Worm (Caenorhabditis elegans) whole organism, L4 larva: Measurements from ENCODE around the gene T04C12.33.

Source experiments
- F37D6.2 ChIP-seq: sonication (generic microtip); optimal IDR thresholded peaks from 2 replicates; lab custom pipeline; 2016; ENCODE audit warnings: mild to moderate bottlenecking, missing genetic modification characterization, missing compliant biosample characterization
- F44E2.7 ChIP-seq: fragments of 200-800 bp; sonication (Bioruptor generic); IDR thresholded peaks from 2 replicates; pipeline ENCODE4 v2.1.2; 2022; ENCODE audit warnings: missing genetic modification characterization, missing compliant biosample characterization
- F49E8.2 ChIP-seq: sonication (generic microtip); optimal IDR thresholded peaks from 2 replicates; lab custom pipeline; 2016; ENCODE audit warnings: missing compliant biosample characterization, mild to moderate bottlenecking, missing genetic modification characterization, borderline replicate concordance
- T26A8.4 ChIP-seq: fragments of 200-800 bp; sonication (Bioruptor generic); IDR thresholded peaks from 2 replicates; pipeline ENCODE4 v1.3.6; 2022; ENCODE audit warnings: missing genetic modification characterization, missing compliant biosample characterization
- Y105C5A.15 ChIP-seq: fragments of 200-800 bp; sonication (Bioruptor generic); IDR thresholded peaks from 2 replicates; pipeline ENCODE4 v1.3.6; 2022; ENCODE audit warnings: missing genetic modification characterization, missing compliant biosample characterization
- Y48G9A.11 ChIP-seq: fragments of 200-800 bp; sonication (Bioruptor generic); IDR thresholded peaks from 2 replicates; pipeline ENCODE4 v1.3.6; 2022; ENCODE audit warnings: missing genetic modification reagents, missing genetic modification characterization, missing compliant biosample characterization
- Y5F2A.4 ChIP-seq: fragments of 200-800 bp; sonication (Bioruptor generic); optimal IDR thresholded peaks from 2 replicates; lab custom pipeline; 2018; ENCODE audit warnings: mild to moderate bottlenecking, missing genetic modification characterization, missing compliant biosample characterization
- ZK546.5 ChIP-seq, 2 experiments: sonication (generic microtip); optimal IDR thresholded peaks; 2 replicates each; lab custom pipeline; 2017; ENCODE audit warnings: missing biosample characterization in 2 of 2, missing genetic modification characterization in 2 of 2
- aha-1 ChIP-seq: fragments of 150-350 bp; peaks from one replicate; lab custom pipeline; 2014; ENCODE audit warnings: missing biosample characterization, missing genetic modification characterization
- aly-2 ChIP-seq: sonication (generic microtip); optimal IDR thresholded peaks from 2 replicates; lab custom pipeline; 2018; ENCODE audit warnings: missing biosample characterization, missing genetic modification characterization
- ceh-32 ChIP-seq: sonication (generic microtip); optimal IDR thresholded peaks from 2 replicates; lab custom pipeline; 2016; ENCODE audit warnings: mild to moderate bottlenecking, missing genetic modification characterization, missing compliant biosample characterization; ENCODE audit not compliant: poor library complexity
- ceh-44 ChIP-seq: fragments of 200-800 bp; sonication (Bioruptor generic); IDR thresholded peaks from 2 replicates; pipeline ENCODE4 v1.3.6; 2022; ENCODE audit warnings: missing genetic modification reagents, missing genetic modification characterization, missing compliant biosample characterization
- ceh-82 ChIP-seq: sonication (generic microtip); optimal IDR thresholded peaks from 2 replicates; lab custom pipeline; 2017; ENCODE audit warnings: missing biosample characterization, missing genetic modification characterization
- cey-2 ChIP-seq: sonication (generic microtip); optimal IDR thresholded peaks from 3 replicates; lab custom pipeline; 2017; ENCODE audit warnings: missing genetic modification characterization, mild to moderate bottlenecking, missing compliant biosample characterization, antibody characterized with exemption, borderline replicate concordance; ENCODE audit not compliant: insufficient read depth
- ctbp-1 ChIP-seq: fragments of 200-800 bp; sonication (Bioruptor generic); IDR thresholded peaks from 2 replicates; pipeline ENCODE4 v1.3.6; 2022; ENCODE audit warnings: missing genetic modification reagents, missing genetic modification characterization, missing compliant biosample characterization
- daf-12 ChIP-seq: fragments of 150-350 bp; optimal IDR thresholded peaks from 2 replicates; lab custom pipeline; 2014; ENCODE audit warnings: missing biosample characterization, missing genetic modification reagents, missing genetic modification characterization
- daf-16 ChIP-seq, 3 experiments: sonication (generic microtip); optimal IDR thresholded peaks; 2 replicates each; lab custom pipeline; 2016 to 2017; ENCODE audit warnings: missing genetic modification characterization in 3 of 3, missing genetic modification reagents in 3 of 3, mild to moderate bottlenecking in 2 of 3, missing compliant biosample characterization in 2 of 3, missing biosample characterization in 1 of 3, moderate library complexity in 1 of 3
- daf-19 ChIP-seq: fragments of 200-800 bp; sonication (Bioruptor generic); conservative IDR thresholded peaks from 2 replicates; pipeline ENCODE4 v1.3.6; 2022; ENCODE audit warnings: missing genetic modification characterization, missing compliant biosample characterization
- daf-8 ChIP-seq: fragments of 200-800 bp; sonication (Bioruptor generic); IDR thresholded peaks from 2 replicates; pipeline ENCODE4 v1.3.6; 2022; ENCODE audit warnings: missing genetic modification characterization, missing compliant biosample characterization
- dmd-6 ChIP-seq: fragments of 200-800 bp; sonication (Bioruptor generic); IDR thresholded peaks from 2 replicates; pipeline ENCODE4 v1.3.6; 2022; ENCODE audit warnings: missing genetic modification reagents, missing genetic modification characterization, missing compliant biosample characterization
- dmd-8 ChIP-seq: fragments of 200-800 bp; sonication (Bioruptor generic); IDR thresholded peaks from 2 replicates; pipeline ENCODE4 v1.3.6; 2022; ENCODE audit warnings: missing genetic modification characterization, missing compliant biosample characterization
- dmd-9 ChIP-seq: fragments of 200-800 bp; sonication (Bioruptor generic); IDR thresholded peaks from 2 replicates; pipeline ENCODE4 v1.3.6; 2022; ENCODE audit warnings: missing genetic modification reagents, missing genetic modification characterization, missing compliant biosample characterization
- duxl-1 ChIP-seq: sonication (generic microtip); optimal IDR thresholded peaks from 2 replicates; lab custom pipeline; 2016; ENCODE audit warnings: mild to moderate bottlenecking, missing genetic modification characterization, moderate library complexity, missing compliant biosample characterization; ENCODE audit not compliant: poor library complexity
- gei-8 ChIP-seq: fragments of 200-800 bp; sonication (Bioruptor generic); optimal IDR thresholded peaks from 2 replicates; lab custom pipeline; 2018; ENCODE audit warnings: mild to moderate bottlenecking, missing genetic modification characterization, missing compliant biosample characterization
- hmg-1.1 ChIP-seq: fragments of 200-800 bp; sonication (Bioruptor generic); IDR thresholded peaks from 2 replicates; pipeline ENCODE4 v1.3.6; 2022; ENCODE audit warnings: missing genetic modification reagents, missing genetic modification characterization, missing compliant biosample characterization
- jun-1 ChIP-seq: fragments of 150-350 bp; optimal IDR thresholded peaks from 2 replicates; lab custom pipeline; 2014; ENCODE audit warnings: missing biosample characterization, missing genetic modification reagents, missing genetic modification characterization
- lim-7 ChIP-seq: fragments of 200-800 bp; sonication (Bioruptor generic); IDR thresholded peaks from 2 replicates; pipeline ENCODE4 v1.3.6; 2022; ENCODE audit warnings: missing genetic modification characterization, missing compliant biosample characterization
- lin-15B ChIP-seq: fragments of 150-350 bp; sonication (generic microtip); optimal IDR thresholded peaks from 3 replicates; lab custom pipeline; 2014; ENCODE audit warnings: missing biosample characterization, missing genetic modification characterization
- lin-38 ChIP-seq: fragments of 200-800 bp; sonication (Bioruptor generic); IDR thresholded peaks from 2 replicates; pipeline ENCODE4 v1.3.6; 2022; ENCODE audit warnings: missing genetic modification reagents, missing genetic modification characterization, missing compliant biosample characterization
- lin-39 ChIP-seq: fragments of 150-350 bp; optimal IDR thresholded peaks from 2 replicates; lab custom pipeline; 2014; ENCODE audit warnings: missing biosample characterization, missing genetic modification reagents, missing genetic modification characterization
- lir-3 ChIP-seq: sonication (generic microtip); optimal IDR thresholded peaks from 2 replicates; lab custom pipeline; 2016; ENCODE audit warnings: mild to moderate bottlenecking, missing genetic modification characterization, missing compliant biosample characterization
- lsy-2 ChIP-seq, 2 experiments: fragments of 150-350 bp in 1 of 2; sonication (generic microtip) in 1 of 2; optimal IDR thresholded peaks; 2 replicates each; lab custom pipeline; 2014 to 2017; ENCODE audit warnings: missing biosample characterization in 2 of 2, missing genetic modification characterization in 2 of 2
- madf-5 ChIP-seq, 2 experiments: fragments of 200-800 bp; sonication (Bioruptor generic); IDR thresholded peaks; 2 replicates each; pipeline ENCODE4 v1.3.6; 2022; ENCODE audit warnings: missing compliant biosample characterization in 2 of 2, missing genetic modification characterization in 2 of 2
- mdl-1 ChIP-seq, 2 experiments: fragments of 150-350 bp in 1 of 2; sonication (generic microtip) in 1 of 2; optimal IDR thresholded peaks; 2 replicates each; lab custom pipeline; 2014 to 2017; ENCODE audit warnings: missing biosample characterization in 2 of 2, missing genetic modification characterization in 2 of 2
- mxl-3 ChIP-seq: fragments of 200-800 bp; sonication (Bioruptor generic); optimal IDR thresholded peaks from 2 replicates; lab custom pipeline; 2018; ENCODE audit warnings: mild to moderate bottlenecking, missing genetic modification characterization, missing compliant biosample characterization
- nhr-10 ChIP-seq: fragments of 150-350 bp; optimal IDR thresholded peaks from 2 replicates; lab custom pipeline; 2014; ENCODE audit warnings: missing biosample characterization, missing genetic modification characterization
- nhr-11 ChIP-seq: fragments of 150-350 bp; optimal IDR thresholded peaks from 2 replicates; lab custom pipeline; 2014; ENCODE audit warnings: missing biosample characterization, missing genetic modification characterization
- nhr-237 ChIP-seq: sonication (generic microtip); optimal IDR thresholded peaks from 2 replicates; lab custom pipeline; 2017; ENCODE audit warnings: missing biosample characterization, missing genetic modification characterization
- nhr-41 ChIP-seq: fragments of 200-800 bp; sonication (Bioruptor generic); IDR thresholded peaks from 2 replicates; pipeline ENCODE4 v1.3.6; 2022; ENCODE audit warnings: missing genetic modification reagents, missing genetic modification characterization, missing compliant biosample characterization
- nhr-42 ChIP-seq: fragments of 200-800 bp; sonication (Bioruptor generic); IDR thresholded peaks from 2 replicates; pipeline ENCODE4 v1.3.6; 2022; ENCODE audit warnings: missing genetic modification characterization, missing compliant biosample characterization
- pha-4 ChIP-seq, 2 experiments: fragments of 150-350 bp in 1 of 2; fragments of 200-800 bp in 1 of 2; sonication (Bioruptor generic) in 1 of 2; IDR thresholded peaks in 1 of 2; optimal IDR thresholded peaks in 1 of 2; 2 replicates each; pipeline versions ENCODE4 v1.3.6 to Lab custom; 2014 to 2022; ENCODE audit warnings: missing genetic modification characterization in 2 of 2, missing genetic modification reagents in 2 of 2, missing biosample characterization in 1 of 2, missing compliant biosample characterization in 1 of 2
- php-3 ChIP-seq: fragments of 200-800 bp; sonication (Bioruptor generic); IDR thresholded peaks from 2 replicates; pipeline ENCODE4 v1.3.6; 2022; ENCODE audit warnings: missing genetic modification reagents, missing genetic modification characterization, missing compliant biosample characterization
- saeg-2 ChIP-seq: fragments of 200-800 bp; sonication (Bioruptor generic); IDR thresholded peaks from 2 replicates; pipeline ENCODE4 v1.3.6; 2022; ENCODE audit warnings: missing genetic modification reagents, missing genetic modification characterization, missing compliant biosample characterization
- sdz-12 ChIP-seq: fragments of 200-800 bp; sonication (Bioruptor generic); optimal IDR thresholded peaks from 2 replicates; lab custom pipeline; 2018; ENCODE audit warnings: mild to moderate bottlenecking, missing genetic modification characterization, missing compliant biosample characterization
- skn-1 ChIP-seq: fragments of 150-350 bp; optimal IDR thresholded peaks from 2 replicates; lab custom pipeline; 2014; ENCODE audit warnings: missing biosample characterization, missing genetic modification characterization
- snpc-1.2 ChIP-seq: fragments of 200-800 bp; sonication (Bioruptor generic); IDR thresholded peaks from 2 replicates; pipeline ENCODE4 v1.3.6; 2022; ENCODE audit warnings: missing genetic modification reagents, missing genetic modification characterization, missing compliant biosample characterization
- snpc-4 ChIP-seq: fragments of 150-350 bp; optimal IDR thresholded peaks from 2 replicates; lab custom pipeline; 2014; ENCODE audit warnings: missing biosample characterization, missing genetic modification characterization
- tra-1 ChIP-seq: fragments of 200-800 bp; sonication (Bioruptor generic); IDR thresholded peaks from 2 replicates; pipeline ENCODE4 v1.3.6; 2022; ENCODE audit warnings: missing genetic modification reagents, missing genetic modification characterization, missing compliant biosample characterization
- unc-39 ChIP-seq: sonication (generic microtip); optimal IDR thresholded peaks from 2 replicates; lab custom pipeline; 2017; ENCODE audit warnings: missing biosample characterization, missing genetic modification characterization
- zfp-2 ChIP-seq: sonication (generic microtip); optimal IDR thresholded peaks from 2 replicates; lab custom pipeline; 2016; ENCODE audit warnings: mild to moderate bottlenecking, missing genetic modification characterization, missing compliant biosample characterization
- ztf-11 ChIP-seq: fragments of 150-350 bp; optimal IDR thresholded peaks from 2 replicates; lab custom pipeline; 2014; ENCODE audit warnings: missing biosample characterization, missing genetic modification characterization

T04C12.33 gene

DNA sequence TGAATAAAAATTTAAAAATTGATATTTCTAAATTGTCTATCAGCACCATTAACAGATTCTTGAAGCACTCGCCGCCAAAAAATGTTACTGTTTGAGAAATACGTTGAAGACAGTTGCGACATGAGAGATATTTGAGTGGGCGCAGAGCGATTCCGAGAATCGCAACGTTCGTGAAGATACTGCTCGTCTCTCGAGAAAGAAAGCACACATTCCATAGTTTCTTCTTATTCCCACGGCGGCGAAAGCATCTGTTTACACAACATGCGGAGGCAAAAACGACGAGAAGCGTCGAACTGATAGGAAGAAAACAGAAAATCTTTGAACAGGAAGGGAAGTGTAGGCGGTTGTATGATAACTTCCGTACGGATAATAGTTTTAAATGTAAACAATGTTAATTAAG, 30.5 kb downstream of the T04C12.33 start:
- TF ChIP-seq daf-12 (tag; lab: Kevin White, UChicago) = no peak
- no peak for TF ChIP-seq nhr-10 (tag; lab: Kevin White, UChicago)
- no peak for TF ChIP-seq duxl-1 (tag; lab: Kevin White, UChicago)
- no peak for TF ChIP-seq ztf-11 (tag; lab: Kevin White, UChicago)
- no peak for TF ChIP-seq cey-2
- no peak for TF ChIP-seq saeg-2 (GFP tag; lab: Robert Waterston, UW)
- TF ChIP-seq lin-39 (tag; lab: Kevin White, UChicago) = no peak
- TF ChIP-seq F49E8.2 (tag; lab: Kevin White, UChicago) = no peak
- peak; percentile 13 to 36 for TF ChIP-seq lsy-2 (tag; optimal IDR thresholded peaks at IDR 0.05; lab: Kevin White, UChicago)
- TF ChIP-seq F37D6.2 = no peak
- TF ChIP-seq lim-7 (GFP tag; lab: Robert Waterston, UW) = no peak
- no peak for TF ChIP-seq ceh-82 (tag; lab: Kevin White, UChicago)
- TF ChIP-seq mxl-3 (GFP tag; lab: Kevin White, UChicago) = no peak
- TF ChIP-seq pha-4 (GFP tag; IDR thresholded peaks at IDR 0.05; lab: Robert Waterston, UW) = peak; percentile 47; the same call in 1 of the 2 replicates
- no peak for TF ChIP-seq pha-4 (tag; optimal IDR thresholded peaks at IDR 0.05; lab: Kevin White, UChicago)
- TF ChIP-seq daf-16 (GFP tag; optimal IDR thresholded peaks at IDR 0.05; lab: Kevin White, UChicago) = peak in 1 of 2 experiments; percentile 96
- TF ChIP-seq daf-16 (tag; optimal IDR thresholded peaks at IDR 0.05; lab: Kevin White, UChicago) = no peak
- TF ChIP-seq lin-38 (GFP tag; lab: Robert Waterston, UW) = 0 out of 2 replicates have a peak, but pooled peaks have one; percentile 7
- TF ChIP-seq aha-1 (tag; lab: Kevin White, UChicago) = peak; percentile 94
- TF ChIP-seq lin-15B (tag; lab: Kevin White, UChicago) = no peak
- no peak for TF ChIP-seq unc-39
- no peak for TF ChIP-seq F44E2.7 (GFP tag; lab: Robert Waterston, UW)
- no peak for TF ChIP-seq ceh-44
- peak; percentile 58 for TF ChIP-seq T26A8.4
- TF ChIP-seq daf-19 (GFP tag; lab: Robert Waterston, UW) = no peak
- no peak for TF ChIP-seq snpc-4 (tag; lab: Kevin White, UChicago)
- no peak for TF ChIP-seq nhr-42
- TF ChIP-seq php-3 (GFP tag; lab: Robert Waterston, UW) = no peak
- no peak for TF ChIP-seq zfp-2 (tag; lab: Kevin White, UChicago)
- no peak for TF ChIP-seq Y5F2A.4
- TF ChIP-seq ZK546.5 (tag; optimal IDR thresholded peaks at IDR 0.05; lab: Kevin White, UChicago) = no peak
- peak; percentile 44; the same call in 1 of the 2 replicates for TF ChIP-seq dmd-9 (GFP tag; lab: Robert Waterston, UW)
- no peak for TF ChIP-seq aly-2 (tag; lab: Kevin White, UChicago)
- no peak for TF ChIP-seq jun-1 (tag; lab: Kevin White, UChicago)
- TF ChIP-seq ceh-32 (tag; lab: Kevin White, UChicago) = no peak
- no peak for TF ChIP-seq daf-8 (GFP tag; lab: Robert Waterston, UW)
- TF ChIP-seq nhr-11 (tag; lab: Kevin White, UChicago) = peak; percentile 73
- no peak for TF ChIP-seq hmg-1.1 (GFP tag; lab: Robert Waterston, UW)
- TF ChIP-seq dmd-6 (GFP tag; lab: Robert Waterston, UW) = peak; percentile 32; the same call in 1 of the 2 replicates
- TF ChIP-seq ctbp-1 (GFP tag; lab: Robert Waterston, UW) = no peak
- no peak for TF ChIP-seq lir-3 (tag; lab: Kevin White, UChicago)
- no peak for TF ChIP-seq gei-8
- TF ChIP-seq Y48G9A.11 (GFP tag; lab: Robert Waterston, UW) = no peak
- 0 out of 2 replicates have a peak, but pooled peaks have one; percentile 48 for TF ChIP-seq tra-1 (GFP tag; lab: Robert Waterston, UW)
- TF ChIP-seq Y105C5A.15 = no peak
- TF ChIP-seq snpc-1.2 (GFP tag; lab: Robert Waterston, UW) = no peak
- peak; percentile 21 for TF ChIP-seq sdz-12 (GFP tag; lab: Kevin White, UChicago)
- TF ChIP-seq madf-5 (GFP tag; IDR thresholded peaks at IDR 0.05; lab: Robert Waterston, UW) = no peak
- TF ChIP-seq nhr-41 (GFP tag; lab: Robert Waterston, UW) = no peak
- no peak for TF ChIP-seq mdl-1 (tag; optimal IDR thresholded peaks at IDR 0.05; lab: Kevin White, UChicago)
- 0 out of 2 replicates have a peak, but pooled peaks have one; percentile 9 for TF ChIP-seq dmd-8
- no peak for TF ChIP-seq skn-1 (tag; lab: Kevin White, UChicago)
- no peak for TF ChIP-seq nhr-237 (tag; lab: Kevin White, UChicago)
